Fruit fly (Drosophila melanogaster) whole organism, embryonic: ENCODE measurements around the gene bun.
A peak's percentile ranks its signal among the peaks of the same experiment; 100 is the strongest.

Experiments
- Asciz ChIP-seq: fragments of 200-800 bp; sonication (Bioruptor generic); optimal IDR thresholded peaks from 2 replicates; lab custom pipeline; 2017; ENCODE audit warnings: missing biosample characterization, mild to moderate bottlenecking, missing genetic modification characterization, missing genetic modification reagents
- Blimp-1 ChIP-seq: fragments of 200-800 bp; sonication (Bioruptor generic); optimal IDR thresholded peaks from 3 replicates; lab custom pipeline; 2018; ENCODE audit warnings: missing biosample characterization, missing genetic modification characterization, mild to moderate bottlenecking, moderate library complexity, missing genetic modification reagents
- CG10267 ChIP-seq: fragments of 200-800 bp; sonication (Bioruptor generic); optimal IDR thresholded peaks from 2 replicates; lab custom pipeline; 2018; ENCODE audit warnings: missing biosample characterization, mild to moderate bottlenecking, missing genetic modification characterization, moderate library complexity
- CG10321 ChIP-seq: fragments of 200-800 bp; sonication (Bioruptor generic); IDR thresholded peaks from 2 replicates; pipeline ENCODE4 v1.3.6; 2022; ENCODE audit warnings: missing biosample characterization, missing genetic modification characterization
- CG10462 ChIP-seq: fragments of 200-800 bp; sonication (Bioruptor generic); optimal IDR thresholded peaks from 2 replicates; lab custom pipeline; 2016; ENCODE audit warnings: missing biosample characterization, missing genetic modification characterization
- CG12155 ChIP-seq: fragments of 200-800 bp; sonication (Bioruptor generic); optimal IDR thresholded peaks from 3 replicates; lab custom pipeline; 2016; ENCODE audit warnings: missing biosample characterization, missing genetic modification characterization
- CG12942 ChIP-seq: fragments of 200-800 bp; sonication (Bioruptor generic); optimal IDR thresholded peaks from 3 replicates; lab custom pipeline; 2016; ENCODE audit warnings: missing biosample characterization, missing genetic modification characterization
- CG13123 ChIP-seq: fragments of 200-800 bp; sonication (Bioruptor generic); optimal IDR thresholded peaks from 2 replicates; lab custom pipeline; 2016; ENCODE audit warnings: missing biosample characterization, missing genetic modification characterization
- CG15073 ChIP-seq: fragments of 200-800 bp; sonication (Bioruptor generic); optimal IDR thresholded peaks from 2 replicates; lab custom pipeline; 2016; ENCODE audit warnings: missing biosample characterization, missing genetic modification characterization
- CG1832 ChIP-seq: fragments of 200-800 bp; sonication (Bioruptor generic); optimal IDR thresholded peaks from 2 replicates; lab custom pipeline; 2017; ENCODE audit warnings: missing biosample characterization, mild to moderate bottlenecking, missing genetic modification characterization, inconsistent platforms
- CG18476 ChIP-seq: fragments of 200-800 bp; sonication (Bioruptor generic); optimal IDR thresholded peaks from 2 replicates; lab custom pipeline; 2016; ENCODE audit warnings: missing biosample characterization, mild to moderate bottlenecking, missing genetic modification characterization
- CG18619 ChIP-seq: fragments of 200-800 bp; sonication (Bioruptor generic); optimal IDR thresholded peaks from 3 replicates; lab custom pipeline; 2017; ENCODE audit warnings: missing biosample characterization, mild to moderate bottlenecking, missing genetic modification characterization
- CG2129 ChIP-seq: fragments of 200-800 bp; sonication (Bioruptor generic); IDR thresholded peaks from 2 replicates; pipeline ENCODE4 v1.3.6; 2022; ENCODE audit warnings: missing biosample characterization, missing genetic modification characterization; ENCODE audit not compliant: partially characterized antibody
- CG2678 ChIP-seq: fragments of 200-800 bp; sonication (Bioruptor generic); optimal IDR thresholded peaks from 3 replicates; lab custom pipeline; 2019; ENCODE audit warnings: missing biosample characterization, mild to moderate bottlenecking, missing genetic modification characterization, moderate library complexity
- CG30403 ChIP-seq: fragments of 200-800 bp; sonication (Bioruptor generic); optimal IDR thresholded peaks from 3 replicates; lab custom pipeline; 2016; ENCODE audit warnings: missing biosample characterization, missing genetic modification characterization
- CG3065 ChIP-seq: fragments of 200-800 bp; sonication (Bioruptor generic); optimal IDR thresholded peaks from 2 replicates; lab custom pipeline; 2016; ENCODE audit warnings: missing biosample characterization, missing genetic modification characterization
- CG4282 ChIP-seq: fragments of 200-800 bp; sonication (Bioruptor generic); optimal IDR thresholded peaks from 2 replicates; lab custom pipeline; 2016; ENCODE audit warnings: missing biosample characterization, missing genetic modification characterization
- CG8290 ChIP-seq, 3 experiments: fragments of 200-800 bp; sonication (Bioruptor generic); optimal IDR thresholded peaks; 2 replicates each; lab custom pipeline; 2016 to 2019; ENCODE audit warnings: missing biosample characterization in 3 of 3, missing genetic modification characterization in 3 of 3, mild to moderate bottlenecking in 2 of 3, moderate library complexity in 1 of 3
- CkIIα-i1 ChIP-seq: fragments of 200-800 bp; sonication (Bioruptor generic); IDR thresholded peaks from 2 replicates; pipeline ENCODE4 v1.3.6; 2022; ENCODE audit warnings: missing biosample characterization, missing genetic modification characterization
- CrebB ChIP-seq: fragments of 200-800 bp; sonication (Bioruptor generic); optimal IDR thresholded peaks from 3 replicates; lab custom pipeline; 2018; ENCODE audit warnings: missing biosample characterization, mild to moderate bottlenecking, missing genetic modification characterization
- Doc3 ChIP-seq: fragments of 200-800 bp; sonication (Bioruptor generic); IDR thresholded peaks from 3 replicates; pipeline ENCODE4 v1.3.6; 2022; ENCODE audit warnings: missing biosample characterization, missing genetic modification characterization; ENCODE audit not compliant: partially characterized antibody
- ERR ChIP-seq: fragments of 200-800 bp; sonication (Bioruptor generic); optimal IDR thresholded peaks from 2 replicates; lab custom pipeline; 2016; ENCODE audit warnings: missing biosample characterization, missing genetic modification characterization
- Kr ChIP-seq: fragments of 200-800 bp; sonication (Bioruptor generic); optimal IDR thresholded peaks from 2 replicates; lab custom pipeline; 2017; ENCODE audit warnings: missing biosample characterization, mild to moderate bottlenecking, missing genetic modification characterization
- Lhr ChIP-seq: fragments of 200-800 bp; sonication (Bioruptor generic); optimal IDR thresholded peaks from 3 replicates; lab custom pipeline; 2017; ENCODE audit warnings: mild to moderate bottlenecking, missing biosample characterization, missing genetic modification reagents, missing genetic modification characterization
- MESR4 ChIP-seq: fragments of 200-800 bp; sonication (Bioruptor generic); optimal IDR thresholded peaks from 2 replicates; lab custom pipeline; 2018; ENCODE audit warnings: missing biosample characterization, mild to moderate bottlenecking, missing genetic modification characterization, moderate library complexity
- Max ChIP-seq: fragments of 200-800 bp; sonication (Bioruptor generic); optimal IDR thresholded peaks from 2 replicates; lab custom pipeline; 2016; ENCODE audit warnings: missing biosample characterization, mild to moderate bottlenecking, missing genetic modification characterization
- Mrtf ChIP-seq: fragments of 200-800 bp; sonication (Bioruptor generic); IDR thresholded peaks from 3 replicates; pipeline ENCODE4 v1.3.6; 2022; ENCODE audit warnings: missing biosample characterization, missing genetic modification characterization
- NfI ChIP-seq: fragments of 200-800 bp; sonication (Bioruptor generic); optimal IDR thresholded peaks from 3 replicates; lab custom pipeline; 2018; ENCODE audit warnings: missing biosample characterization, mild to moderate bottlenecking, missing genetic modification characterization, moderate library complexity
- Vsx1 ChIP-seq: fragments of 200-800 bp; sonication (Bioruptor generic); optimal IDR thresholded peaks from 2 replicates; lab custom pipeline; 2017; ENCODE audit warnings: missing biosample characterization, mild to moderate bottlenecking, missing genetic modification characterization, missing genetic modification reagents
- ash1 ChIP-seq: fragments of 200-800 bp; sonication (Bioruptor generic); optimal IDR thresholded peaks from 2 replicates; lab custom pipeline; 2018; ENCODE audit warnings: missing biosample characterization, mild to moderate bottlenecking, missing genetic modification characterization
- chm ChIP-seq: fragments of 200-800 bp; sonication (Bioruptor generic); IDR thresholded peaks from 2 replicates; pipeline ENCODE4 v1.3.6; 2022; ENCODE audit warnings: missing biosample characterization, missing genetic modification characterization
- dati ChIP-seq: fragments of 200-800 bp; sonication (Bioruptor generic); IDR thresholded peaks from 2 replicates; pipeline ENCODE4 v1.3.6; 2022; ENCODE audit warnings: missing biosample characterization, missing genetic modification characterization
- dmrt11E ChIP-seq: fragments of 200-800 bp; sonication (Bioruptor generic); optimal IDR thresholded peaks from 3 replicates; lab custom pipeline; 2018; ENCODE audit warnings: missing biosample characterization, mild to moderate bottlenecking, missing genetic modification characterization, moderate library complexity
- dmrt99B ChIP-seq: fragments of 200-800 bp; sonication (Bioruptor generic); optimal IDR thresholded peaks from 2 replicates; lab custom pipeline; 2018; ENCODE audit warnings: missing biosample characterization, mild to moderate bottlenecking, missing genetic modification characterization, moderate library complexity
- fru ChIP-seq: fragments of >200 bp; optimal IDR thresholded peaks from 2 replicates; lab custom pipeline; 2017
- inv ChIP-seq: fragments of 200-800 bp; sonication (Bioruptor generic); IDR thresholded peaks from 2 replicates; pipeline ENCODE4 v1.3.6; 2022; ENCODE audit warnings: missing biosample characterization, missing genetic modification characterization; ENCODE audit not compliant: partially characterized antibody
- lbe ChIP-seq: fragments of 200-800 bp; sonication (Bioruptor generic); optimal IDR thresholded peaks from 2 replicates; lab custom pipeline; 2016; ENCODE audit warnings: missing biosample characterization, mild to moderate bottlenecking, missing genetic modification characterization
- oc ChIP-seq: fragments of 200-800 bp; sonication (Bioruptor generic); optimal IDR thresholded peaks from 2 replicates; lab custom pipeline; 2018; ENCODE audit warnings: missing biosample characterization, mild to moderate bottlenecking, missing genetic modification characterization, moderate library complexity
- onecut ChIP-seq: fragments of 200-800 bp; sonication (Bioruptor generic); IDR thresholded peaks from 2 replicates; pipeline ENCODE4 v1.3.6; 2022; ENCODE audit warnings: missing biosample characterization, missing genetic modification characterization
- pb ChIP-seq: fragments of 200-800 bp; sonication (Bioruptor generic); optimal IDR thresholded peaks from 3 replicates; lab custom pipeline; 2016; ENCODE audit warnings: missing biosample characterization, missing genetic modification characterization
- peb ChIP-seq: fragments of 200-800 bp; sonication (Bioruptor generic); IDR thresholded peaks from 2 replicates; pipeline ENCODE4 v1.3.6; 2022; ENCODE audit warnings: missing biosample characterization, missing genetic modification characterization
- phol ChIP-seq: fragments of 200-800 bp; sonication (Bioruptor generic); optimal IDR thresholded peaks from 3 replicates; lab custom pipeline; 2018; ENCODE audit warnings: missing biosample characterization, mild to moderate bottlenecking, missing genetic modification characterization, moderate library complexity
- pita ChIP-seq: fragments of 200-800 bp; sonication (Bioruptor generic); optimal IDR thresholded peaks from 2 replicates; lab custom pipeline; 2017; ENCODE audit warnings: missing biosample characterization, mild to moderate bottlenecking, missing genetic modification characterization
- pzg ChIP-seq: fragments of 200-800 bp; sonication (Bioruptor generic); optimal IDR thresholded peaks from 3 replicates; lab custom pipeline; 2018; ENCODE audit warnings: missing biosample characterization, mild to moderate bottlenecking, missing genetic modification characterization, moderate library complexity
- salm ChIP-seq: fragments of 200-800 bp; sonication (Bioruptor generic); optimal IDR thresholded peaks from 2 replicates; lab custom pipeline; 2018; ENCODE audit warnings: missing biosample characterization, mild to moderate bottlenecking, missing genetic modification characterization
- so ChIP-seq: fragments of 200-800 bp; sonication (Bioruptor generic); IDR thresholded peaks from 3 replicates; pipeline ENCODE4 v1.3.6; 2022; ENCODE audit warnings: missing biosample characterization, missing genetic modification characterization
- sqz ChIP-seq: fragments of 200-800 bp; sonication (Bioruptor generic); optimal IDR thresholded peaks from 3 replicates; lab custom pipeline; 2018; ENCODE audit warnings: missing biosample characterization, mild to moderate bottlenecking, missing genetic modification characterization
- zf30C ChIP-seq: fragments of 200-800 bp; sonication (Bioruptor generic); optimal IDR thresholded peaks from 3 replicates; lab custom pipeline; 2018; ENCODE audit warnings: missing biosample characterization, mild to moderate bottlenecking, missing genetic modification characterization

bun gene

dm6 chr2L:12546043-12546942, at the start of gene bun (continued):
- TF ChIP-seq sqz (GFP tag; lab: Kevin White, UChicago), result peak; percentile 52
- TF ChIP-seq pzg (GFP tag; lab: Kevin White, UChicago), result peak; percentile 99
- no peak for TF ChIP-seq CG15073 (GFP tag; lab: Kevin White, UChicago)
- no peak for TF ChIP-seq zf30C (GFP tag; lab: Kevin White, UChicago)
- TF ChIP-seq pita (GFP tag; lab: Kevin White, UChicago), result peak; percentile 83
- TF ChIP-seq so, result no peak
- TF ChIP-seq CG18476 (GFP tag; lab: Kevin White, UChicago), result no peak
- TF ChIP-seq Vsx1 (GFP tag; lab: Kevin White, UChicago), result peak; percentile 23
- no peak for TF ChIP-seq dmrt99B (tag; lab: Kevin White, UChicago)
- TF ChIP-seq pb (GFP tag; lab: Kevin White, UChicago), result no peak
- no peak for TF ChIP-seq peb
- TF ChIP-seq salm (tag; lab: Kevin White, UChicago), result no peak
- TF ChIP-seq CG8290 (GFP tag; optimal IDR thresholded peaks at IDR 0.05; lab: Kevin White, UChicago), result no peak
- peak in 1 of 2 experiments; percentile 43 for TF ChIP-seq CG8290 (tag; optimal IDR thresholded peaks at IDR 0.05; lab: Kevin White, UChicago)
- peak; percentile 86 for TF ChIP-seq Lhr
- TF ChIP-seq CG1832, result peak; percentile 12
- TF ChIP-seq CG13123 (GFP tag; lab: Kevin White, UChicago), result no peak
- TF ChIP-seq CrebB (tag; lab: Kevin White, UChicago), result no peak
- no peak for TF ChIP-seq CG3065
- peak; percentile 91 for TF ChIP-seq MESR4 (GFP tag; lab: Kevin White, UChicago)
- TF ChIP-seq CG12155, result no peak
- TF ChIP-seq CG10321 (GFP tag; lab: Robert Waterston, UW), result no peak
- TF ChIP-seq ERR (GFP tag; lab: Kevin White, UChicago), result no peak
- TF ChIP-seq CG2678 (tag; lab: Kevin White, UChicago), result peak; percentile 5
- TF ChIP-seq Doc3 (GFP tag; lab: Robert Waterston, UW), result peak; percentile 99
- 0 out of 2 replicates have a peak, but pooled peaks have one; percentile 13 for TF ChIP-seq chm (GFP tag; lab: Robert Waterston, UW)
- peak; percentile 99 for TF ChIP-seq CG2129
- peak; percentile 100 for TF ChIP-seq inv (GFP tag; lab: Robert Waterston, UW)
- peak; percentile 62 for TF ChIP-seq lbe (GFP tag; lab: Kevin White, UChicago)
- TF ChIP-seq ash1 (GFP tag; lab: Kevin White, UChicago), result no peak
- TF ChIP-seq NfI (GFP tag; lab: Kevin White, UChicago), result peak; percentile 16
- no peak for TF ChIP-seq Asciz (GFP tag; lab: Kevin White, UChicago)
- no peak for TF ChIP-seq fru (lab: Kevin White, UChicago)
- no peak for TF ChIP-seq oc
- no peak for TF ChIP-seq Kr (GFP tag; lab: Kevin White, UChicago)
- TF ChIP-seq CG10267 (tag; lab: Kevin White, UChicago), result peak; percentile 64
- no peak for TF ChIP-seq Max (GFP tag; lab: Kevin White, UChicago)
- TF ChIP-seq Mrtf (GFP tag; lab: Robert Waterston, UW), result no peak
- peak; percentile 42; the same call in 1 of the 2 replicates for TF ChIP-seq onecut (GFP tag; lab: Robert Waterston, UW)
- TF ChIP-seq CG4282 (GFP tag; lab: Kevin White, UChicago), result no peak
- peak; percentile 55 for TF ChIP-seq phol (tag; lab: Kevin White, UChicago)
- TF ChIP-seq CG12942, result no peak
- no peak for TF ChIP-seq CG10462 (GFP tag; lab: Kevin White, UChicago)
- no peak for TF ChIP-seq CG30403 (GFP tag; lab: Kevin White, UChicago)
- no peak for TF ChIP-seq Blimp-1 (GFP tag; lab: Kevin White, UChicago)
- TF ChIP-seq CG18619, result no peak
- TF ChIP-seq dati (GFP tag; lab: Robert Waterston, UW), result no peak
- TF ChIP-seq CkIIα-i1 (GFP tag; lab: Robert Waterston, UW), result no peak
- no peak for TF ChIP-seq dmrt11E (tag; lab: Kevin White, UChicago)
